Fruit fly (Drosophila melanogaster) whole organism, embryonic: ENCODE measurements around the gene CG32369.

ENCODE experiments used
- CG11504 ChIP-seq: fragments of 200-800 bp; sonication (Bioruptor generic); optimal IDR thresholded peaks from 3 replicates; lab custom pipeline; 2019; ENCODE audit warnings: missing biosample characterization, mild to moderate bottlenecking, missing genetic modification characterization, moderate library complexity
- CG11696 ChIP-seq: fragments of 200-800 bp; sonication (Bioruptor generic); IDR thresholded peaks from 2 replicates; pipeline ENCODE4 v1.3.6; 2022; ENCODE audit warnings: missing biosample characterization, missing genetic modification characterization
- CG12659 ChIP-seq: fragments of 200-800 bp; sonication (Bioruptor generic); optimal IDR thresholded peaks from 3 replicates; lab custom pipeline; 2017; ENCODE audit warnings: mild to moderate bottlenecking, missing biosample characterization, missing genetic modification reagents, missing genetic modification characterization
- CG13424 ChIP-seq: fragments of 200-800 bp; sonication (Bioruptor generic); optimal IDR thresholded peaks from 2 replicates; lab custom pipeline; 2019; ENCODE audit warnings: missing biosample characterization, mild to moderate bottlenecking, missing genetic modification characterization, moderate library complexity
- CG15073 ChIP-seq: fragments of 200-800 bp; sonication (Bioruptor generic); optimal IDR thresholded peaks from 2 replicates; lab custom pipeline; 2016; ENCODE audit warnings: missing biosample characterization, missing genetic modification characterization
- CG1529 ChIP-seq: fragments of 200-800 bp; sonication (Bioruptor generic); optimal IDR thresholded peaks from 3 replicates; lab custom pipeline; 2018; ENCODE audit warnings: missing biosample characterization, missing genetic modification characterization
- CG15696 ChIP-seq: fragments of 200-800 bp; sonication (Bioruptor generic); optimal IDR thresholded peaks from 2 replicates; lab custom pipeline; 2019; ENCODE audit warnings: missing biosample characterization, mild to moderate bottlenecking, missing genetic modification characterization, moderate library complexity
- CG1792 ChIP-seq: fragments of 200-800 bp; sonication (Bioruptor generic); optimal IDR thresholded peaks from 2 replicates; lab custom pipeline; 2016; ENCODE audit warnings: missing biosample characterization, missing genetic modification characterization
- CG18476 ChIP-seq: fragments of 200-800 bp; sonication (Bioruptor generic); optimal IDR thresholded peaks from 2 replicates; lab custom pipeline; 2016; ENCODE audit warnings: missing biosample characterization, mild to moderate bottlenecking, missing genetic modification characterization
- CG2202 ChIP-seq: fragments of 200-800 bp; sonication (Bioruptor generic); optimal IDR thresholded peaks from 2 replicates; lab custom pipeline; 2018; ENCODE audit warnings: missing biosample characterization, mild to moderate bottlenecking, missing genetic modification characterization
- CG2875 ChIP-seq: fragments of 200-800 bp; sonication (Bioruptor generic); optimal IDR thresholded peaks from 2 replicates; lab custom pipeline; 2017; ENCODE audit warnings: missing biosample characterization, mild to moderate bottlenecking, missing genetic modification characterization, missing genetic modification reagents
- CG33213 ChIP-seq: fragments of 200-800 bp; sonication (Bioruptor generic); optimal IDR thresholded peaks from 3 replicates; lab custom pipeline; 2016; ENCODE audit warnings: missing biosample characterization, missing genetic modification characterization
- CG33557 ChIP-seq: fragments of 200-800 bp; sonication (Bioruptor generic); optimal IDR thresholded peaks from 2 replicates; lab custom pipeline; 2019; ENCODE audit warnings: missing biosample characterization, mild to moderate bottlenecking, missing genetic modification characterization, moderate library complexity
- CG3726 ChIP-seq: fragments of 200-800 bp; sonication (Bioruptor generic); IDR thresholded peaks from 3 replicates; pipeline ENCODE4, ENCODE4 v1.3.6; 2022; ENCODE audit warnings: missing biosample characterization, missing genetic modification characterization
- CG3847 ChIP-seq: fragments of 200-800 bp; sonication (Bioruptor generic); IDR thresholded peaks from 2 replicates; pipeline ENCODE4 v1.3.6; 2022; ENCODE audit warnings: missing biosample characterization, missing genetic modification characterization
- CG3995 ChIP-seq: fragments of 200-800 bp; sonication (Bioruptor generic); optimal IDR thresholded peaks from 3 replicates; lab custom pipeline; 2016; ENCODE audit warnings: missing biosample characterization, missing genetic modification characterization
- CG42726 ChIP-seq: fragments of 200-800 bp; sonication (Bioruptor generic); IDR thresholded peaks from 2 replicates; pipeline ENCODE4 v1.3.6; 2022; ENCODE audit warnings: missing biosample characterization, missing genetic modification characterization; ENCODE audit not compliant: partially characterized antibody
- CG4707 ChIP-seq: fragments of 200-800 bp; sonication (Bioruptor generic); optimal IDR thresholded peaks from 2 replicates; lab custom pipeline; 2018; ENCODE audit warnings: missing biosample characterization, mild to moderate bottlenecking, missing genetic modification characterization, moderate library complexity
- CG4820 ChIP-seq: fragments of 200-800 bp; sonication (Bioruptor generic); optimal IDR thresholded peaks from 3 replicates; lab custom pipeline; 2016; ENCODE audit warnings: missing biosample characterization, missing genetic modification characterization
- CG8924 ChIP-seq: fragments of 200-800 bp; optimal IDR thresholded peaks from 3 replicates; lab custom pipeline; 2019; ENCODE audit warnings: missing biosample characterization, mild to moderate bottlenecking, missing genetic modification characterization, moderate library complexity
- CrebB ChIP-seq: fragments of 200-800 bp; sonication (Bioruptor generic); optimal IDR thresholded peaks from 3 replicates; lab custom pipeline; 2018; ENCODE audit warnings: missing biosample characterization, mild to moderate bottlenecking, missing genetic modification characterization
- D19A ChIP-seq: fragments of 200-800 bp; optimal IDR thresholded peaks from 3 replicates; lab custom pipeline; 2019; ENCODE audit warnings: missing biosample characterization, mild to moderate bottlenecking, missing genetic modification characterization, moderate library complexity
- Gsc ChIP-seq: fragments of 200-800 bp; sonication (Bioruptor generic); IDR thresholded peaks from 2 replicates; pipeline ENCODE4 v1.3.6; 2022; ENCODE audit warnings: missing biosample characterization, missing genetic modification characterization
- Hsf ChIP-seq: fragments of 200-800 bp; sonication (Bioruptor generic); optimal IDR thresholded peaks from 3 replicates; lab custom pipeline; 2016; ENCODE audit warnings: missing biosample characterization, missing genetic modification characterization
- Nf-YC ChIP-seq: fragments of 200-800 bp; optimal IDR thresholded peaks from 3 replicates; lab custom pipeline; 2019; ENCODE audit warnings: missing biosample characterization, mild to moderate bottlenecking, missing genetic modification characterization, moderate library complexity
- Oli ChIP-seq: fragments of 200-800 bp; sonication (Bioruptor generic); optimal IDR thresholded peaks from 2 replicates; lab custom pipeline; 2018; ENCODE audit warnings: missing biosample characterization, mild to moderate bottlenecking, missing genetic modification characterization, moderate library complexity
- Spps ChIP-seq: fragments of 200-800 bp; sonication (Bioruptor generic); optimal IDR thresholded peaks from 2 replicates; lab custom pipeline; 2018; ENCODE audit warnings: missing biosample characterization, mild to moderate bottlenecking, missing genetic modification characterization
- TFAM ChIP-seq: fragments of 200-800 bp; sonication (Bioruptor generic); optimal IDR thresholded peaks from 2 replicates; lab custom pipeline; 2017; ENCODE audit warnings: missing biosample characterization, missing genetic modification characterization, inconsistent platforms
- Taf1 ChIP-seq: fragments of 200-800 bp; sonication (Bioruptor generic); IDR thresholded peaks from 2 replicates; pipeline ENCODE4 v1.3.6; 2022; ENCODE audit warnings: missing biosample characterization, missing genetic modification characterization
- ab ChIP-seq: fragments of 200-800 bp; sonication (Bioruptor generic); optimal IDR thresholded peaks from 2 replicates; lab custom pipeline; 2016; ENCODE audit warnings: missing biosample characterization, missing genetic modification characterization
- bbx ChIP-seq: fragments of 200-800 bp; sonication (Bioruptor generic); IDR thresholded peaks from 2 replicates; pipeline ENCODE4 v1.3.6; 2022; ENCODE audit warnings: missing biosample characterization, missing genetic modification characterization; ENCODE audit not compliant: partially characterized antibody
- cad ChIP-seq: fragments of >200 bp; optimal IDR thresholded peaks from 2 replicates; lab custom pipeline; 2017; ENCODE audit warnings: missing biosample characterization, missing genetic modification characterization
- crol ChIP-seq: fragments of 200-800 bp; sonication (Bioruptor generic); IDR thresholded peaks from 2 replicates; pipeline ENCODE4 v1.3.6; 2022; ENCODE audit warnings: missing biosample characterization, missing genetic modification characterization
- ewg ChIP-seq: fragments of 200-800 bp; sonication (Bioruptor generic); optimal IDR thresholded peaks from 3 replicates; lab custom pipeline; 2017; ENCODE audit warnings: mild to moderate bottlenecking, missing biosample characterization, missing genetic modification reagents, missing genetic modification characterization
- exex ChIP-seq: fragments of 200-800 bp; sonication (Bioruptor generic); optimal IDR thresholded peaks from 4 replicates; lab custom pipeline; 2018; ENCODE audit warnings: missing biosample characterization, mild to moderate bottlenecking, missing genetic modification characterization, moderate library complexity
- eyg ChIP-seq: fragments of 200-800 bp; sonication (Bioruptor generic); optimal IDR thresholded peaks from 3 replicates; lab custom pipeline; 2016; ENCODE audit warnings: missing biosample characterization, missing genetic modification characterization
- gfzf ChIP-seq: fragments of 200-800 bp; sonication (Bioruptor generic); optimal IDR thresholded peaks from 2 replicates; lab custom pipeline; 2016; ENCODE audit warnings: missing biosample characterization, mild to moderate bottlenecking, missing genetic modification characterization, moderate library complexity
- jing ChIP-seq: fragments of 200-800 bp; sonication (Bioruptor generic); optimal IDR thresholded peaks from 2 replicates; lab custom pipeline; 2018; ENCODE audit warnings: missing biosample characterization, mild to moderate bottlenecking, missing genetic modification characterization
- kay ChIP-seq: fragments of 200-800 bp; sonication (Bioruptor generic); optimal IDR thresholded peaks from 2 replicates; lab custom pipeline; 2016; ENCODE audit warnings: missing biosample characterization, missing genetic modification characterization
- nerfin-2 ChIP-seq: fragments of 200-800 bp; sonication (Bioruptor generic); IDR thresholded peaks from 2 replicates; pipeline ENCODE4 v1.3.6; 2022; ENCODE audit warnings: missing biosample characterization, missing genetic modification characterization; ENCODE audit not compliant: partially characterized antibody
- odd ChIP-seq: fragments of 200-800 bp; sonication (Bioruptor generic); optimal IDR thresholded peaks from 2 replicates; lab custom pipeline; 2017; ENCODE audit warnings: missing biosample characterization, mild to moderate bottlenecking, missing genetic modification characterization
- pan ChIP-seq, 4 experiments: fragments of >200 bp in 3 of 4; fragments of 200-800 bp in 1 of 4; sonication (Bioruptor generic) in 1 of 4; optimal IDR thresholded peaks in 3 of 4; IDR thresholded peaks in 1 of 4; 2 replicates each; pipeline versions ENCODE4 v1.3.6 to Lab custom; 2017 to 2022; ENCODE audit warnings: missing biosample characterization in 2 of 4, missing genetic modification characterization in 2 of 4, mixed read lengths in 1 of 4
- phol ChIP-seq: fragments of 200-800 bp; sonication (Bioruptor generic); optimal IDR thresholded peaks from 3 replicates; lab custom pipeline; 2018; ENCODE audit warnings: missing biosample characterization, mild to moderate bottlenecking, missing genetic modification characterization, moderate library complexity
- prd ChIP-seq, 3 experiments: fragments of >200 bp in 2 of 3; fragments of 200-800 bp in 1 of 3; sonication (Bioruptor generic) in 1 of 3; optimal IDR thresholded peaks in 2 of 3; IDR thresholded peaks in 1 of 3; 2 replicates in 2 of 3; 3 replicates in 1 of 3; pipeline versions ENCODE4 v1.3.6 to Lab custom; 2017 to 2022; ENCODE audit warnings: missing biosample characterization in 1 of 3, missing genetic modification characterization in 1 of 3
- psq ChIP-seq: fragments of 200-800 bp; sonication (Bioruptor generic); optimal IDR thresholded peaks from 2 replicates; lab custom pipeline; 2017; ENCODE audit warnings: missing biosample characterization, missing genetic modification characterization
- rib ChIP-seq: fragments of 200-800 bp; sonication (Bioruptor generic); IDR thresholded peaks from 2 replicates; pipeline ENCODE4 v1.3.6; 2022; ENCODE audit warnings: missing biosample characterization, missing genetic modification characterization
- sisA ChIP-seq: fragments of 200-800 bp; sonication (Bioruptor generic); IDR thresholded peaks from 2 replicates; pipeline ENCODE4 v1.3.6; 2022; ENCODE audit warnings: missing biosample characterization, missing genetic modification characterization
- so ChIP-seq: fragments of 200-800 bp; sonication (Bioruptor generic); IDR thresholded peaks from 3 replicates; pipeline ENCODE4 v1.3.6; 2022; ENCODE audit warnings: missing biosample characterization, missing genetic modification characterization
- z ChIP-seq: fragments of 200-800 bp; sonication (Bioruptor generic); IDR thresholded peaks from 3 replicates; pipeline ENCODE4 v1.3.6; 2022; ENCODE audit warnings: missing biosample characterization, missing genetic modification characterization

The CG32369 gene

dm6 chr3L:7782051-7782682 lies 27.5 kb downstream of the CG32369 start (continued):
- TF ChIP-seq jing (GFP tag; lab: Kevin White, UChicago) (no peak), Oli (tag; lab: Kevin White, UChicago) (no peak), CG3847 (GFP tag; lab: Robert Waterston, UW) (no peak), CG4707 (GFP tag; lab: Kevin White, UChicago) (no peak), CG8924 (tag; lab: Kevin White, UChicago) (no peak), pan (optimal IDR thresholded peaks at IDR 0.05; lab: Kevin White, UChicago) (no peak), pan (GFP tag; optimal IDR thresholded peaks at IDR 0.05 in 1 of 2, IDR thresholded peaks at IDR 0.05 in 1 of 2) (no peak), kay (GFP tag; lab: Kevin White, UChicago) (no peak), CG33557 (GFP tag; lab: Kevin White, UChicago) (no peak), CG42726 (GFP tag; lab: Robert Waterston, UW) (no peak), odd (peak; percentile 12), CG11696 (GFP tag; lab: Robert Waterston, UW) (no peak), CG2202 (tag; lab: Kevin White, UChicago) (no peak), CG4820 (GFP tag; lab: Kevin White, UChicago) (no peak), so (GFP tag; lab: Robert Waterston, UW) (no peak; the same call in 2 of the 3 replicates), CG3726 (GFP tag; lab: Robert Waterston, UW) (no peak), prd (optimal IDR thresholded peaks at IDR 0.05; lab: Kevin White, UChicago) (no peak), prd (GFP tag; IDR thresholded peaks at IDR 0.05; lab: Robert Waterston, UW) (no peak), ab (GFP tag; lab: Kevin White, UChicago) (no peak), crol (GFP tag; lab: Robert Waterston, UW) (no peak), TFAM (no peak), CG13424 (tag; lab: Kevin White, UChicago) (peak; percentile 24), D19A (tag; lab: Kevin White, UChicago) (no peak), nerfin-2 (GFP tag; lab: Robert Waterston, UW) (no peak), cad (no peak), Taf1 (no peak), ewg (GFP tag; lab: Kevin White, UChicago) (no peak), rib (GFP tag; lab: Robert Waterston, UW) (peak; percentile 10; the same call in 1 of the 2 replicates), CG2875 (no peak), Spps (no peak), psq (GFP tag; lab: Kevin White, UChicago) (no peak), CG12659 (peak; percentile 31), CG18476 (GFP tag; lab: Kevin White, UChicago) (no peak), CG3995 (no peak), CG1529 (GFP tag; lab: Kevin White, UChicago) (no peak), CG33213 (no peak), CG15696 (tag; lab: Kevin White, UChicago) (peak; percentile 31), CG11504 (tag; lab: Kevin White, UChicago) (no peak), CG1792 (GFP tag; lab: Kevin White, UChicago) (no peak), CG15073 (no peak), gfzf (GFP tag; lab: Kevin White, UChicago) (no peak), Hsf (no peak), Nf-YC (no peak), sisA (GFP tag; lab: Robert Waterston, UW) (no peak), exex (tag; lab: Kevin White, UChicago) (peak; percentile 94), eyg (GFP tag; lab: Kevin White, UChicago) (peak; percentile 19), bbx (GFP tag; lab: Robert Waterston, UW) (no peak), z (GFP tag; lab: Robert Waterston, UW) (no peak), phol (no peak), CrebB (tag; lab: Kevin White, UChicago) (peak; percentile 4), Gsc (GFP tag; lab: Robert Waterston, UW) (no peak)
